Fruit fly (Drosophila melanogaster): ENCODE results near the gene CG15269.
A peak's percentile ranks its signal among the peaks of the same experiment; 100 is the strongest.

- TF ChIP-seq sv (GFP tag; optimal IDR thresholded peaks at IDR 0.05) (no peak), rgr (GFP tag; optimal IDR thresholded peaks at IDR 0.05) (no peak), pan (optimal IDR thresholded peaks at IDR 0.05) (no peak), psq (GFP tag; optimal IDR thresholded peaks at IDR 0.05) (no peak), Jra (GFP tag; optimal IDR thresholded peaks at IDR 0.05) (no peak), usp (GFP tag; optimal IDR thresholded peaks at IDR 0.05) (no peak), GATAd (GFP tag; optimal IDR thresholded peaks at IDR 0.05) (no peak), Dfd (GFP tag; optimal IDR thresholded peaks at IDR 0.05) (no peak), Abd-B (GFP tag; optimal IDR thresholded peaks at IDR 0.05) (no peak), dsf (GFP tag; optimal IDR thresholded peaks at IDR 0.05; ENCODE audit: borderline replicate concordance) (no peak), Myc (optimal IDR thresholded peaks at IDR 0.05) (no peak), h (GFP tag; optimal IDR thresholded peaks at IDR 0.05) (no peak), Rel (GFP tag; optimal IDR thresholded peaks at IDR 0.05) (no peak), Rel (tag; optimal IDR thresholded peaks at IDR 0.05) (peak; percentile 19)
Measured at dm6 chr2L:15111276-15111675, 2.1 kb downstream of the CG15269 start.
